Worm (Caenorhabditis elegans): ENCODE results near the gene msp-53.

DNA sequence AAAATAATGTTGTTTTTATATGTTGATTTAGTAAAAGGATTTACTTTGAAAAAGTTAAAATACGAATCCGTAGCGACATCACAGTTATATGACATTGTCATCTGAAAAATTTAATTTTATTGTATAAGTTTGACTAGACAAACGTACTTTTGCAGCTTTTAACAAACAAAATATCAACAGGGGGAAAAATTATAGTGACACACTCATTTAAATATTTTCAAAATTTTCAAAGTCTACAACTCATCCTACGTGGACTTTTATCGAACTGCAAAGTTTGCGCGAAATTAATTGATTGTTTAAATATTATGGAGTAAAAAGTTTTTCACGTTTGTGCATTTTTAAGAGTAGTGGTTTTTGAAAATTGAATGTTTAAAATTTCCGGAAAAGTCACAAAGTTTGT is 39.2 kb downstream of the msp-53 start, which contains the start of gene C09B9.85:
- TF ChIP-seq nhr-77 (tag; optimal IDR thresholded peaks at IDR 0.05) (no peak), egl-27 (tag; optimal IDR thresholded peaks at IDR 0.05) (no peak)

All from whole organism, L2 larva.